Fruit fly (Drosophila melanogaster) Kc167 (cell line): Measurements from ENCODE around the gene CG32379.

Source experiments
- Myc ChIP-seq: fragments of >200 bp; optimal IDR thresholded peaks from 2 replicates; lab custom pipeline; 2017; ENCODE audit warnings: missing external identifiers
- Sin3A ChIP-seq: fragments of >200 bp; optimal IDR thresholded peaks from 2 replicates; lab custom pipeline; 2018; ENCODE audit warnings: missing external identifiers
- h ChIP-seq: fragments of >200 bp; optimal IDR thresholded peaks from 3 replicates; lab custom pipeline; 2018; ENCODE audit warnings: missing external identifiers
- insv ChIP-seq: fragments of >200 bp; optimal IDR thresholded peaks from 3 replicates; lab custom pipeline; 2018; ENCODE audit warnings: missing external identifiers
- psq ChIP-seq: fragments of >200 bp; optimal IDR thresholded peaks from 2 replicates; lab custom pipeline; 2017; ENCODE audit warnings: missing external identifiers
- ttk ChIP-seq: sonication (Bioruptor generic); optimal IDR thresholded peaks from 2 replicates; lab custom pipeline; 2017; ENCODE audit warnings: missing external identifiers

- TF ChIP-seq psq (lab: Kevin White, UChicago) (no peak), ttk (lab: Kevin White, UChicago) (no peak), insv (lab: Kevin White, UChicago) (no peak), Myc (lab: Kevin White, UChicago) (no peak), h (lab: Kevin White, UChicago) (no peak), Sin3A (lab: Kevin White, UChicago) (no peak)
Measured at dm6 chr3L:7434198-7434597, 38.0 kb downstream of the CG32379 start.
